Fruit fly (Drosophila melanogaster): Measurements from ENCODE around the gene Sos.

Sos gene

DNA sequence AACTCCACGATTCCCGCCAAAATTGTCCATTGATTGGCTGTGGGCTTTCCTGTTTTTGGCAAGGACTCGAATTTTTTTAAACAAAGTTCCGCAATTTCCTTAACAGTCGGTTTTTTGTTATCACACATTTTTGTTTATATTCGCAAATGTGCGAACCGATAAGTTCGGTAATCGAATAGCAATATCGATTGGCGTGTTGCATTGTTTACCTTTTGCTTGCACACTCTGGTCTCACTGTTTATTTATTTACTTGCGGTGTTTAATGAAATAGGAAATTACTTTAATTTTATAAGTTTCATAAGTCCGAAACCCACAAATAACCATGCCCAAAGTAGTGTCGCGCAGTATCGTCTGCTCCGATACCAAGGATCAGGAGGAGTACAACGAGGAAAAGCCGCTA lies 2.3 kb upstream of the Sos start, which contains the start of the genes Adat1 and CG16865 (continued):
- TF ChIP-seq CG34376 (GFP tag; optimal IDR thresholded peaks at IDR 0.05), result no peak
- TF ChIP-seq Mad (GFP tag; optimal IDR thresholded peaks at IDR 0.05), result no peak
- TF ChIP-seq CG14710 (tag; optimal IDR thresholded peaks at IDR 0.05), result peak; percentile 35
- TF ChIP-seq nerfin-2 (GFP tag; IDR thresholded peaks at IDR 0.05; ENCODE audit: partially characterized antibody), result peak; percentile 25; the same call in 1 of the 2 replicates
- no peak for TF ChIP-seq jumu (GFP tag; optimal IDR thresholded peaks at IDR 0.05)
- TF ChIP-seq CG2712 (tag; optimal IDR thresholded peaks at IDR 0.05), result no peak
- no peak for TF ChIP-seq ara (GFP tag; IDR thresholded peaks at IDR 0.05)
- no peak for TF ChIP-seq CG2202 (tag; optimal IDR thresholded peaks at IDR 0.05)
- no peak for TF ChIP-seq klu (GFP tag; IDR thresholded peaks at IDR 0.05)
- TF ChIP-seq CG13624 (GFP tag; optimal IDR thresholded peaks at IDR 0.05), result peak; percentile 12
- no peak for TF ChIP-seq CG3065 (GFP tag; optimal IDR thresholded peaks at IDR 0.05)
- no peak for TF ChIP-seq zf30C (GFP tag; optimal IDR thresholded peaks at IDR 0.05)
- TF ChIP-seq E2f2 (GFP tag; IDR thresholded peaks at IDR 0.05), result peak; percentile 41
- no peak for TF ChIP-seq odd (GFP tag; optimal IDR thresholded peaks at IDR 0.05)
- no peak for TF ChIP-seq CG18764 (GFP tag; optimal IDR thresholded peaks at IDR 0.05)
- no peak for TF ChIP-seq Hsf (GFP tag; optimal IDR thresholded peaks at IDR 0.05)
- no peak for TF ChIP-seq bab2 (GFP tag; optimal IDR thresholded peaks at IDR 0.05)
- TF ChIP-seq CG12769 (tag; optimal IDR thresholded peaks at IDR 0.05), result no peak
- no peak for TF ChIP-seq Oaz (GFP tag; IDR thresholded peaks at IDR 0.05)
- peak; percentile 74 for TF ChIP-seq CG4617 (GFP tag; optimal IDR thresholded peaks at IDR 0.05; ENCODE audit: borderline replicate concordance)
- no peak for TF ChIP-seq HmgD (GFP tag; optimal IDR thresholded peaks at IDR 0.05)
- TF ChIP-seq CG11398 (GFP tag; optimal IDR thresholded peaks at IDR 0.05), result no peak
- no peak for TF ChIP-seq CG16863 (GFP tag; optimal IDR thresholded peaks at IDR 0.05)
- TF ChIP-seq aop (GFP tag; IDR thresholded peaks at IDR 0.05), result no peak
- TF ChIP-seq CG9932 (GFP tag; IDR thresholded peaks at IDR 0.05), result no peak
- TF ChIP-seq lbe (GFP tag; optimal IDR thresholded peaks at IDR 0.05), result no peak
- no peak for TF ChIP-seq Nf-YB (GFP tag; optimal IDR thresholded peaks at IDR 0.05)
- no peak for TF ChIP-seq CG11696 (GFP tag; IDR thresholded peaks at IDR 0.05)
- no peak for TF ChIP-seq CG4404 (GFP tag; IDR thresholded peaks at IDR 0.05)
- TF ChIP-seq TFAM (GFP tag; optimal IDR thresholded peaks at IDR 0.05), result no peak
- peak; percentile 46 for TF ChIP-seq MESR4 (GFP tag; optimal IDR thresholded peaks at IDR 0.05)
- no peak for TF ChIP-seq croc (GFP tag; conservative IDR thresholded peaks at IDR 0.05)
- TF ChIP-seq Bteb2 (GFP tag; optimal IDR thresholded peaks at IDR 0.05), result no peak
- no peak for TF ChIP-seq slp2 (GFP tag; optimal IDR thresholded peaks at IDR 0.05)
- no peak for TF ChIP-seq chn (GFP tag; optimal IDR thresholded peaks at IDR 0.05)
- no peak for TF ChIP-seq kay (GFP tag; optimal IDR thresholded peaks at IDR 0.05)
- TF ChIP-seq Gsc (GFP tag; IDR thresholded peaks at IDR 0.05), result no peak
- TF ChIP-seq CG3838 (GFP tag; optimal IDR thresholded peaks at IDR 0.05), result no peak
- no peak for TF ChIP-seq CG11247 (GFP tag; IDR thresholded peaks at IDR 0.05)
- TF ChIP-seq cg (GFP tag; optimal IDR thresholded peaks at IDR 0.05), result no peak
- no peak for TF ChIP-seq abd-A (tag; optimal IDR thresholded peaks at IDR 0.05)
- no peak for TF ChIP-seq CG1647 (GFP tag; optimal IDR thresholded peaks at IDR 0.05)
- peak; percentile 56; the same call in 2 of the 3 replicates for TF ChIP-seq CG14860 (GFP tag; IDR thresholded peaks at IDR 0.05; ENCODE audit: partially characterized antibody)
- no peak for TF ChIP-seq NC2β (GFP tag; optimal IDR thresholded peaks at IDR 0.05)
- no peak for TF ChIP-seq Rfx (GFP tag; IDR thresholded peaks at IDR 0.05)
- TF ChIP-seq cad (GFP tag; optimal IDR thresholded peaks at IDR 0.05), result no peak
- no peak for TF ChIP-seq Dek (tag; optimal IDR thresholded peaks at IDR 0.05)
- peak; percentile 56; the same call in 1 of the 3 replicates for TF ChIP-seq CG7963 (GFP tag; IDR thresholded peaks at IDR 0.05; ENCODE audit: partially characterized antibody)
- no peak for TF ChIP-seq CG18011 (GFP tag; optimal IDR thresholded peaks at IDR 0.05)
- no peak for TF ChIP-seq luna (GFP tag; optimal IDR thresholded peaks at IDR 0.05)
- TF ChIP-seq CG7786 (GFP tag; optimal IDR thresholded peaks at IDR 0.05), result no peak
- TF ChIP-seq CG15514 (GFP tag; optimal IDR thresholded peaks at IDR 0.05), result peak; percentile 58
- TF ChIP-seq H15 (GFP tag; IDR thresholded peaks at IDR 0.05), result no peak
